Fruit fly (Drosophila melanogaster): Measurements from ENCODE around the gene CG1909.

DNA sequence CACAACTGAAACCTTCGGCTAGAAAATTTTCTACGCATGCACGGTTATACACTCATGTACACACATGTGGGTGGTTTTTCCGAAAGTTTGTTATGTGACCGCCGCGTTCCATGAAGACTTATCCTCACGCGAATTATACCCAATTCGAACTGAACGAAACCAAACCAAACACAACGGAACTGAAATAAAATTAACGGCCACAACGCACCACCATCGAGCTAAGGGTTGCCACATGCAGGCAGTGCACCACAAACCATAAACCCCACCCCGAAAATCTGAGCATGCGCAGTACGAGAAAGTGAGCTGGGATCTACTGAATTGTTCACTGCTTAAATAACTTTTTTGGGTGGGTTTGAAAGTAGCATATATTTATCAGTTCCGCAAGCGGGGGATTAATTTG lies 24.6 kb downstream of the CG1909 start, which contains the start of gene onecut:
- TF ChIP-seq kay (GFP tag; ENCODE audit: borderline replicate concordance) (no peak), cic (GFP tag; optimal IDR thresholded peaks at IDR 0.05) (no peak), CG33017 (tag; optimal IDR thresholded peaks at IDR 0.05) (no peak), CG12768 (GFP tag; optimal IDR thresholded peaks at IDR 0.05) (no peak), Clk (GFP tag; optimal IDR thresholded peaks at IDR 0.05) (no peak)

Data from whole organism, adult.